Worm (Caenorhabditis elegans) whole organism, late embryonic: ENCODE results near the gene C16D9.5.

Source experiments
- K09A11.1 ChIP-seq: sonication (generic microtip); optimal IDR thresholded peaks from 2 replicates; lab custom pipeline; 2017; ENCODE audit warnings: antibody characterized with exemption, mild to moderate bottlenecking, missing genetic modification characterization, missing compliant biosample characterization; ENCODE audit not compliant: insufficient read depth
- ceh-48 ChIP-seq: sonication (generic microtip); optimal IDR thresholded peaks from 2 replicates; lab custom pipeline; 2016; ENCODE audit warnings: missing genetic modification characterization, inconsistent platforms, missing compliant biosample characterization
- dmd-4 ChIP-seq: sonication (generic microtip); optimal IDR thresholded peaks from 2 replicates; lab custom pipeline; 2016; ENCODE audit warnings: borderline replicate concordance, missing genetic modification characterization, missing compliant biosample characterization
- gmeb-2 ChIP-seq: sonication (generic microtip); optimal IDR thresholded peaks from 2 replicates; lab custom pipeline; 2016; ENCODE audit warnings: missing genetic modification characterization, inconsistent platforms, missing compliant biosample characterization
- nfya-1 ChIP-seq: sonication (generic microtip); optimal IDR thresholded peaks from 2 replicates; lab custom pipeline; 2017; ENCODE audit warnings: missing genetic modification characterization, mild to moderate bottlenecking, missing compliant biosample characterization, antibody characterized with exemption, moderate library complexity
- nhr-11 ChIP-seq: fragments of 150-350 bp; optimal IDR thresholded peaks from 2 replicates; lab custom pipeline; 2014; ENCODE audit warnings: missing biosample characterization, missing genetic modification characterization
- pat-9 ChIP-seq: fragments of 200-800 bp; sonication (Bioruptor generic); optimal IDR thresholded peaks from 2 replicates; lab custom pipeline; 2018; ENCODE audit warnings: mild to moderate bottlenecking, missing genetic modification characterization, moderate library complexity, missing compliant biosample characterization
- sdc-2 ChIP-seq: sonication (generic microtip); optimal IDR thresholded peaks from 2 replicates; lab custom pipeline; 2016; ENCODE audit warnings: missing genotype, missing genetic modification characterization, missing compliant biosample characterization
- unc-55 ChIP-seq: sonication (generic microtip); optimal IDR thresholded peaks from 2 replicates; lab custom pipeline; 2017; ENCODE audit warnings: missing biosample characterization, missing genetic modification reagents, missing genetic modification characterization
- unc-86 ChIP-seq: sonication (generic microtip); optimal IDR thresholded peaks from 2 replicates; lab custom pipeline; 2016; ENCODE audit warnings: missing genetic modification characterization, missing compliant biosample characterization

- TF ChIP-seq nhr-11 (no peak), pat-9 (tag; lab: Kevin White, UChicago) (no peak), ceh-48 (tag; lab: Kevin White, UChicago) (no peak), gmeb-2 (tag; lab: Kevin White, UChicago) (no peak), unc-55 (GFP tag; lab: Kevin White, UChicago) (no peak), unc-86 (tag; lab: Kevin White, UChicago) (no peak), dmd-4 (tag; lab: Kevin White, UChicago) (no peak), K09A11.1 (no peak), sdc-2 (no peak), nfya-1 (no peak)
Observed at ce11 chrV:8242798-8243197, 2.6 kb downstream of the C16D9.5 start, which contains the start of gene C16D9.4.
